Fruit fly (Drosophila melanogaster) whole organism, prepupa: ENCODE data around the gene ZnT86D.

Source experiments
- Blimp-1 ChIP-seq: fragments of 200-800 bp; sonication (Bioruptor generic); optimal IDR thresholded peaks from 3 replicates; lab custom pipeline; 2017; ENCODE audit warnings: missing biosample characterization, missing genetic modification characterization, mild to moderate bottlenecking, moderate library complexity, missing genetic modification reagents
- CG10631 ChIP-seq: fragments of 200-800 bp; sonication (Bioruptor generic); optimal IDR thresholded peaks from 2 replicates; lab custom pipeline; 2016; ENCODE audit warnings: missing biosample characterization, missing genetic modification characterization
- CG10669 ChIP-seq: fragments of 200-800 bp; sonication (Bioruptor generic); optimal IDR thresholded peaks from 3 replicates; lab custom pipeline; 2018; ENCODE audit warnings: missing biosample characterization, mild to moderate bottlenecking, missing genetic modification characterization, moderate library complexity
- CG11762 ChIP-seq: fragments of 200-800 bp; sonication (Bioruptor generic); optimal IDR thresholded peaks from 3 replicates; lab custom pipeline; 2016; ENCODE audit warnings: missing biosample characterization, missing genetic modification characterization; ENCODE audit not compliant: insufficient read depth
- CG11902 ChIP-seq: fragments of 200-800 bp; sonication (Bioruptor generic); optimal IDR thresholded peaks from 3 replicates; lab custom pipeline; 2016; ENCODE audit warnings: missing biosample characterization, missing genetic modification characterization
- CG15336 ChIP-seq: fragments of 200-800 bp; sonication (Bioruptor generic); IDR thresholded peaks from 2 replicates; pipeline ENCODE4 v1.3.6; 2022; ENCODE audit warnings: missing biosample characterization, missing genetic modification characterization
- CG1621 ChIP-seq: fragments of 200-800 bp; sonication (Bioruptor generic); optimal IDR thresholded peaks from 3 replicates; lab custom pipeline; 2018; ENCODE audit warnings: missing biosample characterization, mild to moderate bottlenecking, missing genetic modification characterization
- CG16779 ChIP-seq: fragments of 200-800 bp; sonication (Bioruptor generic); optimal IDR thresholded peaks from 3 replicates; lab custom pipeline; 2017; ENCODE audit warnings: missing biosample characterization, mild to moderate bottlenecking, missing genetic modification characterization
- CG3032 ChIP-seq: fragments of 200-800 bp; optimal IDR thresholded peaks from 2 replicates; lab custom pipeline; 2019; ENCODE audit warnings: missing biosample characterization, mild to moderate bottlenecking, missing genetic modification characterization, moderate library complexity
- CG31627 ChIP-seq: fragments of 200-800 bp; sonication (Bioruptor generic); optimal IDR thresholded peaks from 3 replicates; lab custom pipeline; 2016; ENCODE audit warnings: missing biosample characterization, missing genetic modification characterization
- CG32006 ChIP-seq: fragments of 200-800 bp; sonication (Bioruptor generic); optimal IDR thresholded peaks from 3 replicates; lab custom pipeline; 2017; ENCODE audit warnings: missing biosample characterization, mild to moderate bottlenecking, missing genetic modification characterization
- CG34406 ChIP-seq: fragments of 200-800 bp; sonication (Bioruptor generic); optimal IDR thresholded peaks from 3 replicates; lab custom pipeline; 2016; ENCODE audit warnings: missing biosample characterization, missing genetic modification characterization
- CG3919 ChIP-seq: fragments of 200-800 bp; sonication (Bioruptor generic); optimal IDR thresholded peaks from 3 replicates; lab custom pipeline; 2016; ENCODE audit warnings: missing biosample characterization, missing genetic modification characterization
- CG4318 ChIP-seq: fragments of 200-800 bp; sonication (Bioruptor generic); optimal IDR thresholded peaks from 3 replicates; lab custom pipeline; 2017; ENCODE audit warnings: missing biosample characterization, mild to moderate bottlenecking, missing genetic modification characterization
- CG6163 ChIP-seq: fragments of 200-800 bp; sonication (Bioruptor generic); IDR thresholded peaks from 3 replicates; pipeline ENCODE4 v1.3.6; 2022; ENCODE audit warnings: missing biosample characterization, missing genetic modification characterization
- CG6276 ChIP-seq: fragments of 200-800 bp; sonication (Bioruptor generic); optimal IDR thresholded peaks from 2 replicates; lab custom pipeline; 2017; ENCODE audit warnings: missing biosample characterization, mild to moderate bottlenecking, missing genetic modification characterization
- CG6808 ChIP-seq: fragments of 200-800 bp; sonication (Bioruptor generic); optimal IDR thresholded peaks from 3 replicates; lab custom pipeline; 2017; ENCODE audit warnings: missing biosample characterization, missing genetic modification characterization, mild to moderate bottlenecking, moderate library complexity, missing genetic modification reagents
- CG7368 ChIP-seq: fragments of 200-800 bp; sonication (Bioruptor generic); optimal IDR thresholded peaks from 3 replicates; lab custom pipeline; 2016; ENCODE audit warnings: missing biosample characterization, missing genetic modification characterization
- CG8119 ChIP-seq: fragments of 200-800 bp; sonication (Bioruptor generic); IDR thresholded peaks from 3 replicates; pipeline ENCODE4 v1.3.6; 2022; ENCODE audit warnings: missing biosample characterization, missing genetic modification characterization
- CG8319 ChIP-seq: fragments of 200-800 bp; sonication (Bioruptor generic); optimal IDR thresholded peaks from 3 replicates; lab custom pipeline; 2016; ENCODE audit warnings: missing biosample characterization, missing genetic modification characterization
- CG8632 ChIP-seq: fragments of 200-800 bp; sonication (Bioruptor generic); optimal IDR thresholded peaks from 3 replicates; lab custom pipeline; 2016; ENCODE audit warnings: missing biosample characterization, missing genetic modification characterization
- CG9139 ChIP-seq: fragments of 200-800 bp; sonication (Bioruptor generic); optimal IDR thresholded peaks from 3 replicates; lab custom pipeline; 2017; ENCODE audit warnings: missing biosample characterization, mild to moderate bottlenecking, missing genetic modification characterization
- Eip75B ChIP-seq: fragments of 200-800 bp; sonication (Bioruptor generic); optimal IDR thresholded peaks from 3 replicates; lab custom pipeline; 2016; ENCODE audit warnings: missing biosample characterization, missing genetic modification characterization
- Eip78C ChIP-seq: fragments of 200-800 bp; sonication (Bioruptor generic); peaks from one replicate; lab custom pipeline; 2016; ENCODE audit warnings: missing biosample characterization, missing genetic modification characterization
- Eip93F ChIP-seq: fragments of 200-800 bp; sonication (Bioruptor generic); optimal IDR thresholded peaks from 2 replicates; lab custom pipeline; 2016; ENCODE audit warnings: missing biosample characterization, mild to moderate bottlenecking, missing genetic modification characterization
- Ets21C ChIP-seq: fragments of 200-800 bp; sonication (Bioruptor generic); optimal IDR thresholded peaks from 3 replicates; lab custom pipeline; 2016; ENCODE audit warnings: missing biosample characterization, missing genetic modification characterization
- Ets96B ChIP-seq: fragments of 200-800 bp; optimal IDR thresholded peaks from 2 replicates; lab custom pipeline; 2019; ENCODE audit warnings: missing biosample characterization, mild to moderate bottlenecking, missing genetic modification characterization, moderate library complexity
- Hr38 ChIP-seq: sonication (Bioruptor generic); optimal IDR thresholded peaks from 2 replicates; lab custom pipeline; 2016; ENCODE audit warnings: missing biosample characterization, missing genetic modification characterization
- Hr39 ChIP-seq: fragments of 200-800 bp; sonication (Bioruptor generic); optimal IDR thresholded peaks from 2 replicates; lab custom pipeline; 2016; ENCODE audit warnings: missing biosample characterization, missing genetic modification characterization
- Hr4 ChIP-seq: fragments of 200-800 bp; sonication (Bioruptor generic); optimal IDR thresholded peaks from 3 replicates; lab custom pipeline; 2016; ENCODE audit warnings: missing biosample characterization, missing genetic modification characterization
- Lpt ChIP-seq: fragments of 200-800 bp; sonication (Bioruptor generic); optimal IDR thresholded peaks from 3 replicates; lab custom pipeline; 2016; ENCODE audit warnings: missing biosample characterization, missing genetic modification characterization
- Met ChIP-seq: fragments of 200-800 bp; sonication (Bioruptor generic); optimal IDR thresholded peaks from 3 replicates; lab custom pipeline; 2016; ENCODE audit warnings: missing biosample characterization, missing genetic modification characterization
- OdsH ChIP-seq: fragments of 200-800 bp; sonication (Bioruptor generic); optimal IDR thresholded peaks from 3 replicates; lab custom pipeline; 2016; ENCODE audit warnings: missing biosample characterization, missing genetic modification characterization
- Sox102F ChIP-seq: fragments of 200-800 bp; sonication (Bioruptor generic); optimal IDR thresholded peaks from 2 replicates; lab custom pipeline; 2016; ENCODE audit warnings: missing biosample characterization, mild to moderate bottlenecking, missing genetic modification characterization
- Sox14 ChIP-seq: fragments of 200-800 bp; sonication (Bioruptor generic); optimal IDR thresholded peaks from 3 replicates; lab custom pipeline; 2016; ENCODE audit warnings: missing biosample characterization, missing genetic modification characterization
- Sox15 ChIP-seq: fragments of 200-800 bp; sonication (Bioruptor generic); optimal IDR thresholded peaks from 3 replicates; lab custom pipeline; 2016; ENCODE audit warnings: missing biosample characterization, missing genetic modification characterization
- achi ChIP-seq: fragments of 200-800 bp; sonication (Bioruptor generic); optimal IDR thresholded peaks from 3 replicates; lab custom pipeline; 2016; ENCODE audit warnings: missing biosample characterization, missing genetic modification characterization
- cyc ChIP-seq: fragments of 200-800 bp; sonication (Bioruptor generic); optimal IDR thresholded peaks from 3 replicates; lab custom pipeline; 2016; ENCODE audit warnings: missing biosample characterization, missing genetic modification characterization
- dac ChIP-seq: fragments of 200-800 bp; sonication (Bioruptor generic); optimal IDR thresholded peaks from 2 replicates; lab custom pipeline; 2017; ENCODE audit warnings: missing biosample characterization, mild to moderate bottlenecking, missing genetic modification characterization
- dsx ChIP-seq: fragments of 200-800 bp; optimal IDR thresholded peaks from 3 replicates; lab custom pipeline; 2019; ENCODE audit warnings: missing biosample characterization, mild to moderate bottlenecking, missing genetic modification characterization, moderate library complexity; ENCODE audit not compliant: poor library complexity, severe bottlenecking
- esn ChIP-seq: fragments of 200-800 bp; sonication (Bioruptor generic); optimal IDR thresholded peaks from 2 replicates; lab custom pipeline; 2016; ENCODE audit warnings: missing biosample characterization, mild to moderate bottlenecking, missing genetic modification characterization, moderate library complexity
- fd59A ChIP-seq: fragments of 200-800 bp; sonication (Bioruptor generic); optimal IDR thresholded peaks from 2 replicates; lab custom pipeline; 2017; ENCODE audit warnings: missing biosample characterization, mild to moderate bottlenecking, missing genetic modification characterization, missing genetic modification reagents
- fd85E ChIP-seq: fragments of 200-800 bp; sonication (Bioruptor generic); optimal IDR thresholded peaks from 3 replicates; lab custom pipeline; 2016; ENCODE audit warnings: missing biosample characterization, missing genetic modification characterization
- fkh ChIP-seq: fragments of 200-800 bp; sonication (Bioruptor generic); optimal IDR thresholded peaks from 3 replicates; lab custom pipeline; 2017; ENCODE audit warnings: missing biosample characterization, mild to moderate bottlenecking, missing genetic modification characterization, moderate library complexity
- lz ChIP-seq: fragments of 200-800 bp; sonication (Bioruptor generic); optimal IDR thresholded peaks from 3 replicates; lab custom pipeline; 2016; ENCODE audit warnings: missing biosample characterization, missing genetic modification characterization
- net ChIP-seq: fragments of 200-800 bp; sonication (Bioruptor generic); optimal IDR thresholded peaks from 3 replicates; lab custom pipeline; 2016; ENCODE audit warnings: missing biosample characterization, missing genetic modification characterization
- pdm3 ChIP-seq: fragments of 200-800 bp; sonication (Bioruptor generic); optimal IDR thresholded peaks from 3 replicates; lab custom pipeline; 2016; ENCODE audit warnings: missing biosample characterization, missing genetic modification characterization
- salr ChIP-seq, 2 experiments: fragments of 200-800 bp; sonication (Bioruptor generic); optimal IDR thresholded peaks; 3 replicates each; lab custom pipeline; 2016 to 2018; ENCODE audit warnings: missing biosample characterization in 2 of 2, missing genetic modification characterization in 2 of 2, mild to moderate bottlenecking in 1 of 2
- spab ChIP-seq: fragments of 200-800 bp; sonication (Bioruptor generic); optimal IDR thresholded peaks from 2 replicates; lab custom pipeline; 2017; ENCODE audit warnings: missing biosample characterization, mild to moderate bottlenecking, missing genetic modification characterization, missing genetic modification reagents
- ss ChIP-seq, 2 experiments: fragments of 200-800 bp; sonication (Bioruptor generic); optimal IDR thresholded peaks; 2 replicates in 1 of 2; 3 replicates in 1 of 2; lab custom pipeline; 2017 to 2018; ENCODE audit warnings: mild to moderate bottlenecking in 2 of 2, missing biosample characterization in 2 of 2, missing genetic modification characterization in 2 of 2, moderate library complexity in 1 of 2
- svp ChIP-seq: fragments of 200-800 bp; sonication (Bioruptor generic); peaks from one replicate; lab custom pipeline; 2016; ENCODE audit warnings: missing biosample characterization, missing genetic modification characterization

Gene ZnT86D

DNA sequence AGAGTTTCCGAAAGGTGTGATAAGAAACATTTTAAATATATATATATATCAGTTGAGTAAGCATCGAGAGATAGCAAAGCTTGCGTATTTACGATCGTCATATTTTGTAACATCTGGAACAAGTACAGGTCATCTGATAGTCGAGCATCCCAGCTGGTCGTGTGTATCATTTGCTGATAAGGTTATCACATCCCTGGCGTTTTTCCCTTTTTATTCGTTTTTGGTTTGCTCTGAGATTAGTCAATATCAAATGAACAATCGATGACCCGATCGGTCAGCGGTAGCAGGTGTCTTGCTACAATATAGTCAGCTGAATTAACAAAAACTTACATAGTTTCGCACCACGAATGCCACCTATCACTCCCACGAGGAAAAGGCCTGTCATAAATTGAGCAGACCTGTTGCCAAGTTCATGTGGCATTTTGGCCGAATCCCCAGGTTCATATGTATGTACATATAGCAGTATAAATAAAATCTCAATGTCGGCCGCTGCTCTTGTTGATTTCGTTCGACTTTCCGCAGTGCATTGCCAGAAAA lies 13.4 kb downstream of the ZnT86D start:
- peak; percentile 71; the same call in 1 of the 3 replicates for TF ChIP-seq CG6163 (GFP tag; lab: Robert Waterston, UW)
- TF ChIP-seq Sox102F (GFP tag; lab: Kevin White, UChicago) = peak; percentile 70
- peak; percentile 14 for TF ChIP-seq CG6808 (GFP tag; lab: Kevin White, UChicago)
- peak; percentile 61 for TF ChIP-seq Hr4 (GFP tag; lab: Kevin White, UChicago)
- TF ChIP-seq spab (GFP tag; lab: Kevin White, UChicago) = peak; percentile 30
- peak; percentile 68 for TF ChIP-seq Met (GFP tag; lab: Kevin White, UChicago)
- TF ChIP-seq CG4318 = no peak
- peak; percentile 42 for TF ChIP-seq CG6276 (GFP tag; lab: Kevin White, UChicago)
- peak; percentile 50 for TF ChIP-seq dsx
- peak; percentile 77 for TF ChIP-seq esn (GFP tag; lab: Kevin White, UChicago)
- TF ChIP-seq cyc = peak; percentile 53
- TF ChIP-seq svp (GFP tag; lab: Kevin White, UChicago) = peak; percentile 89
- no peak for TF ChIP-seq dac
- peak; percentile 55 for TF ChIP-seq Ets96B (tag; lab: Kevin White, UChicago)
- peak; percentile 37 for TF ChIP-seq CG3032 (tag; lab: Kevin White, UChicago)
- TF ChIP-seq CG11762 (GFP tag; lab: Kevin White, UChicago) = peak; percentile 41
- peak; percentile 71 for TF ChIP-seq CG32006 (GFP tag; lab: Kevin White, UChicago)
- no peak for TF ChIP-seq Hr38 (GFP tag; lab: Kevin White, UChicago)
- peak; percentile 68 for TF ChIP-seq lz
- peak; percentile 34 for TF ChIP-seq Hr39 (GFP tag; lab: Kevin White, UChicago)
- peak; percentile 56 for TF ChIP-seq CG31627 (GFP tag; lab: Kevin White, UChicago)
- TF ChIP-seq salr (GFP tag; optimal IDR thresholded peaks at IDR 0.05; lab: Kevin White, UChicago) = peak in 1 of 2 experiments; percentile 41
- peak; percentile 74 for TF ChIP-seq Eip93F (GFP tag; lab: Kevin White, UChicago)
- TF ChIP-seq Ets21C (GFP tag; lab: Kevin White, UChicago) = no peak
- TF ChIP-seq pdm3 (GFP tag; lab: Kevin White, UChicago) = peak; percentile 70
- TF ChIP-seq CG8119 = peak; percentile 67; the same call in 2 of the 3 replicates
- TF ChIP-seq fd85E = no peak
- TF ChIP-seq CG16779 (tag; lab: Kevin White, UChicago) = peak; percentile 47
- peak; percentile 44 for TF ChIP-seq Sox14 (GFP tag; lab: Kevin White, UChicago)
- peak; percentile 79 for TF ChIP-seq Eip78C (GFP tag; lab: Kevin White, UChicago)
- TF ChIP-seq CG8632 = peak; percentile 59
- TF ChIP-seq CG8319 (GFP tag; lab: Kevin White, UChicago) = no peak
- TF ChIP-seq ss (GFP tag; optimal IDR thresholded peaks at IDR 0.05; lab: Kevin White, UChicago) = peak; percentile 23 to 62
- TF ChIP-seq Blimp-1 (GFP tag; lab: Kevin White, UChicago) = no peak
- TF ChIP-seq CG9139 = no peak
- peak; percentile 59 for TF ChIP-seq achi (GFP tag; lab: Kevin White, UChicago)
- TF ChIP-seq fd59A = no peak
- TF ChIP-seq net (GFP tag; lab: Kevin White, UChicago) = peak; percentile 68
- no peak for TF ChIP-seq CG1621
- TF ChIP-seq Lpt = no peak
- peak; percentile 66 for TF ChIP-seq CG34406
- TF ChIP-seq fkh = peak; percentile 53
- peak; percentile 50 for TF ChIP-seq Sox15 (GFP tag; lab: Kevin White, UChicago)
- peak; percentile 28 for TF ChIP-seq CG10669 (GFP tag; lab: Kevin White, UChicago)
- peak; percentile 66 for TF ChIP-seq CG15336 (GFP tag; lab: Robert Waterston, UW)
- TF ChIP-seq CG3919 = peak; percentile 58
- TF ChIP-seq CG10631 (GFP tag; lab: Kevin White, UChicago) = peak; percentile 62
- peak; percentile 74 for TF ChIP-seq OdsH (GFP tag; lab: Kevin White, UChicago)
- peak; percentile 42 for TF ChIP-seq CG11902 (GFP tag; lab: Kevin White, UChicago)
- peak; percentile 48 for TF ChIP-seq Eip75B (GFP tag; lab: Kevin White, UChicago)
- peak; percentile 53 for TF ChIP-seq CG7368 (GFP tag; lab: Kevin White, UChicago)
